Fruit fly (Drosophila melanogaster): ENCODE measurements around the gene CG9550.

The CG9550 gene

dm6 chr2L:6474878-6475582 lies 21.8 kb upstream of the CG9550 start:
- TF ChIP-seq dmrt93B (GFP tag; optimal IDR thresholded peaks at IDR 0.05) = no peak

DNA sequence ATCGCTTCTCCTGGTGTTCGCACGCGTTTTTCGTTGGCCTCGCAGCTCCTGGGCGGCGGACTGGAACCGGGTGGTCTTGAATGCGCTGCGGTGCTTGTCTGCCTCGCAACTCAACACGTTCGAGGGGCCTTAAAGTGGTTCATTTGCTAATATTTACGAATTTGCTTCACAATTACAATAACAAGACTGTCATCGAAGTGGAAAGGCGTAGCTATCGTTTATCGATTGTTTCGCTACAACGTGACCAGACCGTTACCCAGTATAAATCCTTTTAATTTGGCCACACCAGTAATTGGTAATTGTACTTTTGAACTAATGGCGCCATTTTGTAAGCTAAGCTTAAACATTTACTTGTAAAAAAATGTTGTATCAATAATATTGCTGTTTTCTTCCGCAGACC lies 20.1 kb upstream of the CG9550 start, which contains the start of gene CG9536:
Gene CG9536 (minus strand): TSS at position 223 of the 400 bp plus-strand sequence.
- TF ChIP-seq sv (GFP tag; optimal IDR thresholded peaks at IDR 0.05) = no peak
- TF ChIP-seq Myc (optimal IDR thresholded peaks at IDR 0.05) = no peak
- no peak for TF ChIP-seq dmrt93B (GFP tag; optimal IDR thresholded peaks at IDR 0.05)
- TF ChIP-seq Mio (GFP tag; optimal IDR thresholded peaks at IDR 0.05) = no peak
- TF ChIP-seq psq (GFP tag; optimal IDR thresholded peaks at IDR 0.05) = no peak
- TF ChIP-seq GATAd (GFP tag; optimal IDR thresholded peaks at IDR 0.05) = no peak
- TF ChIP-seq Rel (GFP tag; optimal IDR thresholded peaks at IDR 0.05) = no peak
- TF ChIP-seq Rel (tag; optimal IDR thresholded peaks at IDR 0.05) = peak; percentile 11
- TF ChIP-seq sage (GFP tag; optimal IDR thresholded peaks at IDR 0.05) = peak; percentile 18
- TF ChIP-seq Vsx2 (GFP tag; optimal IDR thresholded peaks at IDR 0.05; ENCODE audit: partially characterized antibody) = no peak
- no peak for TF ChIP-seq Hnf4 (GFP tag; optimal IDR thresholded peaks at IDR 0.05)
- TF ChIP-seq CG32264 (GFP tag; optimal IDR thresholded peaks at IDR 0.05) = no peak
- no peak for TF ChIP-seq tai (GFP tag; optimal IDR thresholded peaks at IDR 0.05)
- TF ChIP-seq Dfd (GFP tag; optimal IDR thresholded peaks at IDR 0.05) = no peak

dm6 chr2L:6479226-6479906 lies 17.5 kb upstream of the CG9550 start:
- TF ChIP-seq Dif (GFP tag; optimal IDR thresholded peaks at IDR 0.05; ENCODE audit: partially characterized antibody) (peak; percentile 40), Hnf4 (GFP tag; optimal IDR thresholded peaks at IDR 0.05) (peak; percentile 7), CG9705 (GFP tag; optimal IDR thresholded peaks at IDR 0.05) (no peak), foxo (GFP tag; optimal IDR thresholded peaks at IDR 0.05) (peak; percentile 6 to 18), brk (GFP tag; optimal IDR thresholded peaks at IDR 0.05) (peak; percentile 16), Dfd (GFP tag; optimal IDR thresholded peaks at IDR 0.05) (no peak), OdsH (GFP tag; optimal IDR thresholded peaks at IDR 0.05) (peak; percentile 42), h (GFP tag; optimal IDR thresholded peaks at IDR 0.05) (peak; percentile 28), CrebA (GFP tag; optimal IDR thresholded peaks at IDR 0.05; ENCODE audit: borderline replicate concordance) (peak; percentile 98), ey (GFP tag; optimal IDR thresholded peaks at IDR 0.05) (no peak), rgr (GFP tag; optimal IDR thresholded peaks at IDR 0.05) (peak; percentile 14), HLH106 (tag; optimal IDR thresholded peaks at IDR 0.05) (peak; percentile 18), dsf (GFP tag; optimal IDR thresholded peaks at IDR 0.05; ENCODE audit: borderline replicate concordance) (no peak), CG32264 (GFP tag; optimal IDR thresholded peaks at IDR 0.05) (peak; percentile 28)

DNA sequence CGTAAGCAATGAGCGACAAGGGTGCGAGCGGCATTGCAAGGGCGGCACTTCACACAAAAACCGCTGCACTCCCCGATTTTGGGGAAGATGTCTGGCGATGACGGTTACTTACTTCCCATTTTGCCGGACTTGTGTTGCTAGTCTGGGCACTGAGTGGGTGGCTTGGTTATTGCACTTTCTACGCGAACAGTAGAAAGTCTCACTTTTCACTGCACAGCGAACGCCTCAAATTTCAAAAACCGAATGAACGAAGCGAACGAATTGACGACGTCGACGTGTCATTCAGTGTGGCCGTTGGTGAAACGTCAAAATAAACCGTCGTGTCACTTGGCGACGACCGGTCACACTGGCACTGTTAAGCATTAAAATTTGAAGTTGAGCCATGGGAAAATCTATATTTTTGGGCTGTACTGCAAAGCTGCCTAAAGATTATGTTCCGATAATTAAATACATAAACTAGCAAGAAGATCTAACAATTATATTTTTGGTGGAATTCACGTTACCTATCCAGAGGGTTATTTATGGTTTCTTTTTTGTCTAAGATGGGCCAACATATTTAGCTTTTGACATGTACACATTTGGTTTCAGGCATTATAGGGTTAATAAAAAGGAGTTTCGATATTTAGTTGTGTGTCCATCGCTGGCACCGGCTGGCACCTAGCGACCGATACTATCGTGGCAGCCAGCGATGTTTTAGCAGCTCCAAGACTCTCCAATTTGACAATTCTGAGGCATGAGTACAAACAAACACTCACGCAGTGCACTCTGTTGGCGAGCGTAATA lies 16.4 kb upstream of the CG9550 start, which contains the start of the genes Sec61alpha and Daxx:
Gene Sec61alpha (minus strand): TSS at position 364 of the 783 bp plus-strand sequence.
Gene Daxx (plus strand): TSS at position 718 of the 783 bp plus-strand sequence.
- TF ChIP-seq rgr (GFP tag; optimal IDR thresholded peaks at IDR 0.05) (peak; percentile 78), Hr83 (GFP tag; optimal IDR thresholded peaks at IDR 0.05; ENCODE audit: poor library complexity, severe bottlenecking) (peak; percentile 98), CG9705 (GFP tag; optimal IDR thresholded peaks at IDR 0.05) (peak; percentile 61), foxo (GFP tag; optimal IDR thresholded peaks at IDR 0.05) (peak; percentile 30 to 86), OdsH (GFP tag; optimal IDR thresholded peaks at IDR 0.05) (peak; percentile 78), dmrt93B (GFP tag; optimal IDR thresholded peaks at IDR 0.05) (no peak), br (GFP tag; optimal IDR thresholded peaks at IDR 0.05) (peak; percentile 79), Dif (GFP tag; optimal IDR thresholded peaks at IDR 0.05; ENCODE audit: partially characterized antibody) (no peak), h (GFP tag; optimal IDR thresholded peaks at IDR 0.05) (peak; percentile 85), jim (GFP tag; optimal IDR thresholded peaks at IDR 0.05) (peak; percentile 76), sv (GFP tag; optimal IDR thresholded peaks at IDR 0.05) (peak; percentile 84), tai (GFP tag; optimal IDR thresholded peaks at IDR 0.05) (no peak), psq (GFP tag; optimal IDR thresholded peaks at IDR 0.05) (peak; percentile 69), Hnf4 (GFP tag; optimal IDR thresholded peaks at IDR 0.05) (peak; percentile 90), HLH106 (tag; optimal IDR thresholded peaks at IDR 0.05) (peak; percentile 83), woc (GFP tag; optimal IDR thresholded peaks at IDR 0.05) (peak; percentile 89), dsf (GFP tag; optimal IDR thresholded peaks at IDR 0.05; ENCODE audit: borderline replicate concordance) (peak; percentile 85), fru (GFP tag; optimal IDR thresholded peaks at IDR 0.05) (peak; percentile 77), Rel (GFP tag; optimal IDR thresholded peaks at IDR 0.05) (no peak), Rel (tag; optimal IDR thresholded peaks at IDR 0.05) (peak; percentile 52), Myc (optimal IDR thresholded peaks at IDR 0.05) (peak; percentile 58), brk (GFP tag; optimal IDR thresholded peaks at IDR 0.05) (no peak), Dfd (GFP tag; optimal IDR thresholded peaks at IDR 0.05) (no peak), CrebA (GFP tag; optimal IDR thresholded peaks at IDR 0.05; ENCODE audit: borderline replicate concordance) (peak; percentile 97), dl (GFP tag; optimal IDR thresholded peaks at IDR 0.05; ENCODE audit: insufficient read depth in 1 of 2, partially characterized antibody in 2 of 2) (no peak), GATAd (GFP tag; optimal IDR thresholded peaks at IDR 0.05) (peak; percentile 59), Mio (GFP tag; optimal IDR thresholded peaks at IDR 0.05) (peak; percentile 65), usp (GFP tag; optimal IDR thresholded peaks at IDR 0.05) (no peak), Sp1 (GFP tag; optimal IDR thresholded peaks at IDR 0.05) (peak; percentile 72), pan (optimal IDR thresholded peaks at IDR 0.05) (no peak), CG32264 (GFP tag; optimal IDR thresholded peaks at IDR 0.05) (peak; percentile 69), Jra (GFP tag; optimal IDR thresholded peaks at IDR 0.05) (peak; percentile 91), lola (GFP tag; optimal IDR thresholded peaks at IDR 0.05) (no peak)
